Fruit fly (Drosophila melanogaster): ENCODE data around the gene gcm2.

The gcm2 gene

DNA sequence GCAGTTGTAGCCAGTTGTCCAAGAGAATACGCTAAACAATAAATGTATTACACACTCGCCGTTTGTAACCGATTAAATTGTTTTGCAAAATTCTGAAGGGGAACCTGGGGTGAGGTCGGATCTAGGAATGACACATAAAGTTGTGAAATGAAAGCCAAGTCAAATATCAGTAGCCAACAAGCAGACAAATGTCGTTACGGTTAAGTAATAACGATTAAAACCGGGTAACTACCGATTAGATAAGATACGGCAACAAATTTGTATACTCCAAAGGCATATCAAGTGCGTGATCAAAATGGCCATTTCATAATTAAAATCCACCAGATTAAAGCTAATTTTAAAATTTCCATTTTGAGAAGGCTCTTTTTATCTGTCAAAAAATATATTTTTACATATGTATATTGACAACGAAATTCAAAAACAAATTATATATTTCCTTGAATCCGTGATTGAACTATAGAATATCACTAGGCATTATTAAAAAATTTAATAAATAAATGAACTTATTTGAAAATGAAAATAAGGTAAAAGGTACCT, 7.7 kb downstream of the gcm2 start, which contains the start of gene GlcAT-S:
Gene GlcAT-S, plus strand, starts transcription at position 487 of the 537 bp plus-strand sequence.
- no peak for TF ChIP-seq CG17801 (GFP tag; optimal IDR thresholded peaks at IDR 0.05; ENCODE audit: partially characterized antibody)

DNA sequence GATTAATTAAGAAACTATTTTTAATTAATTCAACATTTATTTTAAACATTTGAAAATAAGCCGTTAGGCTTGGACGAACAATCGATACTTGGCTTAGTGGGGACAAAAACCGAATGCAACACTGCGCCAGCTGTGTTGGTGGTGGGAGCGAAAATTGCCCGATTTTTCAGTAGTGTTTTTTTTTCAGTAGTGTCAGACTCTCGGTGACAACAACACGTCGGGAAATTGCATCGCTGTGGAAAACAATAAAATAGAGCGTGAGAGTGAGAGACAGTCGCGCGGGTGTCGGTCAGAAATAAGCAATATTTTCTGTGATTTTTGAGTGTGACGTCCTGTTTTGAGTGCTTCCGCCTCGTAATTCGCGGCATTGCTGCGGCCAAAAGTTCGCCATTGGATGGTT, 8.3 kb downstream of the gcm2 start:
- peak; percentile 7 for TF ChIP-seq CG17801 (GFP tag; optimal IDR thresholded peaks at IDR 0.05; ENCODE audit: partially characterized antibody)

DNA sequence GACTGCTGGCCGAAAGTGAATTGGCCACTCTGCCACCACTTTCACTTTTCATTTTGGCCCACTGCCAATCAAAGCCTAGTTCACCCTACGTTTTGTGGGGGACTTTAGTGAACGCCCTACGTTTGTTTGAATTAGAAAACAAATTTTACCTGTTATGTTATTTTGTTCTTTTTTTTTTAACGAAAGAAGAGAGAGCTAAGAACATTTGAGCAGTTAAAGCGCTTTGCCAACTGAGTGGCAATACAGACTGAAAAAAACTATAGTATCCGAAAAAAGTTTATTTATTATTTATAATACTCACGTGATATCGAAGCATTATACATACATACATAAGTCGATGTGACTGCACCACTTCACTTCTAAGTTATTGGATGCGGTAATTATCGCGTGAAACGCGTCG, 9.5 kb downstream of the gcm2 start:
- peak; percentile 29 for TF ChIP-seq CG17801 (GFP tag; optimal IDR thresholded peaks at IDR 0.05; ENCODE audit: partially characterized antibody)

DNA sequence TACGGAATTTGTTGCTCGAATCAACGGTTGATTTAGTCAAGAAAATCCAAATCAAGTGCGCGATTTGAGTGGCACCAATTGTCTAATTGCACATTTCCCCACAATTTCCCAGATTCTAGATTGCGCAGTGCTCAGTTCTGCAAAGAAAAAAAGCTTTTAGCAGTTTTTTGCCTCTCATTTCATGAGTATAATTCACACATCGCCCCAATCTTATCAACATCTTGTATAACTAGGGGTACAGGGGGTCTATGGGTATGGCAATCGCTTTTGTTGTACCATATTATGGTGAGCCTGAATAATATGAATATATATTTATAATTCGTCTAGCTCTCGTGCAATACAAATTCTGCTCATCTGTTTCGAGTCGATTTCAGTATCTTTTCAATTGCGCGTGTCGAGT, 10.5 kb downstream of the gcm2 start:
- no peak for TF ChIP-seq CG17801 (GFP tag; optimal IDR thresholded peaks at IDR 0.05; ENCODE audit: partially characterized antibody)

DNA sequence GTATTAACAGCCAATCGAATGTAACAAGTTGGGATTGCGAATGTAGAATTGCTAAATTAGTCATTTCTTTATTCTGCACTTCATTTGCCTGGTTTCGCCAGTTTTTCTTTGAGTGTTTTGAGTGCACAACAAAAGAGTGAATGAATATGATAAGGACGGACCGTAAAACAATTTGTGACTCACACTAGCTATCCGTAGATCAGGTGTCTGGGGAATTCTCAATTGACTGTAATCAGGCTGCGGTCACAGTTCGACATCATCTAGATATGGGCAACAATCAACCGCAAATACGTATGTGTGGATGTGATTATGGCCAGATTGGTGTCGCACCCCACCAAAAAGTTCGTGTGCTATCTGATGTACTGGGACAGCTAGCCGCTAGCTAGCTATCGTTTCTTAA, 11.6 kb downstream of the gcm2 start:
- TF ChIP-seq CG17801 (GFP tag; optimal IDR thresholded peaks at IDR 0.05; ENCODE audit: partially characterized antibody): no peak

DNA sequence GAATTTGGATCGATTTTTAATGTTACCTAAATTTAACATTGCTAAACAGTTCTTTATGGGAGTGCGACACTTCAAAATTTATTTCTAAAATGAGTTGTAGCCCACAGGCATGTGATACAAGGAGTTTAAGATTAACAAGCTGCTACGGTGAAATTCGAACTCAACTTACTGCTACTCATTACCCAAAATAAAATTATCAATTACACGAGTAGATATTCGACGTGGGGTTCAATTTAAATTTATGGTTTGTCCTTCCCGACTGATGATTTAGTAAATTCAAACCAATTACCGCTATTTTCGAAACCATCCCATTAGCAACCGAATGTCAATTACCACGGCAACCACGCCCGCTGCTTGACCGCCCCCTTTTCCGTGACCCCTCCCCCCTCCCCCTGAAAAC, 16.8 kb downstream of the gcm2 start, which contains the start of gene CG31882:
Gene CG31882, minus strand, starts transcription at position 101 of the 400 bp plus-strand sequence.
- TF ChIP-seq CG17801 (GFP tag; optimal IDR thresholded peaks at IDR 0.05; ENCODE audit: partially characterized antibody): no peak

DNA sequence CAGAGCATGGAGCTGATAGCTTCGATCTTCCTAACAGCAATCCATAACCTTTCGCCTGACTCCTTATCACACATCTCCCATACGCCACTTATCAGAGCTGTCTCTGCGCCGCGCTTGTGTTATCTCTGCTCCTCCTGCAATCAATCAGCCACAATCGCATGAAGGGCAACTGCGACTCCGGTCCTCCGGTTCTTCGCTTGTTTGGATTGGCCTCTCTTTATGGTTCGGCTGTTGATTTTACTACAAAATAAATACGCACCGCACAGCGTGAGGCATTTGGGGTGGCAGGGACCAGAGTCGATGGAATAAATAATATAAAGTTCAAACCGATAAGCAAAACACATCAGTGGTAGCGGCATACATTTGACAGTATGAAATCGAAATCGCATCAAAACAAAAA, 24.7 kb downstream of the gcm2 start:
- no peak for TF ChIP-seq CG17801 (GFP tag; optimal IDR thresholded peaks at IDR 0.05; ENCODE audit: partially characterized antibody)

DNA sequence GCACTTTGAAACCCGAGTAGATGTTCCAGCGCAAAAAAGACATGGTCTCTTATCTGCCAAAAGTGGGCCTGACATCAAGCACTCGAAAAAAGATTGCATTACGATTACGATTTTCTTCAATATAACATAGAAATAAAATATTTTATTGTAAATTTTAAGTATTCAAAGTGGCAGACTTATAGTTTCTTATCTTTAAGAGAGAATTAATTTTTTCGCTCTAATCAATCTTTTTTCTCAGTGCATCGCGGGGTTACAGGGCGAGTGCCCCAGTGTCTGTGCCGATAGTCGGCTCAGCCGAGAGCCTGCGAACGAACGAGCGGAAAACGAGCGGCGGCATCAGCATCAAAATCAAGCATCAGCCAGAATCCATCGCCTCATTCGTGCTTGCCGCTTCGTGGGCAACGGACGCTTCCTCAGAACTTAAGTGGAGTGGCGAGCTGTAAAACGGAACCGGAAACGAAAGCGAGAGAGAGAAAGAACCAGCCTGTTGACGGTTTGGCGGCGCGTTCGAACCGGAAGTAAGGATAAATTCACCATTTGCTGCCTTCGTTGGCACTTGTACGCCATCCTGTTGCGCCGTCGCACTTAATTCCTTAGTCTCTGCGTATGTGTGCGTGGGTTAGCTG, 25.6 kb downstream of the gcm2 start, which contains the start of gene Apoltp:
Gene Apoltp, plus strand, starts transcription at position 369 of the 626 bp plus-strand sequence.
- TF ChIP-seq CG17801 (GFP tag; optimal IDR thresholded peaks at IDR 0.05; ENCODE audit: partially characterized antibody): no peak

DNA sequence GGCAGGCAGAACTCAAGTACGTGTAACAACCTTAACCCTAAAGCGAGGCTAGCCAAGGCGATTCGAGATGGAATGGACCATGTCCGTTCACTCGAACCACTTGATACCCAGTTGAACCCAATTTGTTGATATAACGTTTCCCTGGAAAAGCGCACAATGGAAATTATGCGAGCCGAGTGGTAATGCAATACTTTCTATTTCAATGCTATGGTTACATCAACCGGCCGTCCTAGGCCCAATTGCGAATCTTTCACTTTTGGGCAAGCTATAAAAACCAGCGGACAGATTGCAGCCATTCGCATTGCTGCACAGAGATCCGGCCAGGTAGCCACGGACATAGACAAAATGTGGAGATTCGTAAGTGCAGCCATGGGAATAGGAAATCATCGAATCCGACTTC, 47.9 kb downstream of the gcm2 start, which contains the start of gene CG33299:
Gene CG33299, plus strand, starts transcription at position 301 of the 400 bp plus-strand sequence.
- TF ChIP-seq CG17801 (GFP tag; optimal IDR thresholded peaks at IDR 0.05; ENCODE audit: partially characterized antibody): no peak

DNA sequence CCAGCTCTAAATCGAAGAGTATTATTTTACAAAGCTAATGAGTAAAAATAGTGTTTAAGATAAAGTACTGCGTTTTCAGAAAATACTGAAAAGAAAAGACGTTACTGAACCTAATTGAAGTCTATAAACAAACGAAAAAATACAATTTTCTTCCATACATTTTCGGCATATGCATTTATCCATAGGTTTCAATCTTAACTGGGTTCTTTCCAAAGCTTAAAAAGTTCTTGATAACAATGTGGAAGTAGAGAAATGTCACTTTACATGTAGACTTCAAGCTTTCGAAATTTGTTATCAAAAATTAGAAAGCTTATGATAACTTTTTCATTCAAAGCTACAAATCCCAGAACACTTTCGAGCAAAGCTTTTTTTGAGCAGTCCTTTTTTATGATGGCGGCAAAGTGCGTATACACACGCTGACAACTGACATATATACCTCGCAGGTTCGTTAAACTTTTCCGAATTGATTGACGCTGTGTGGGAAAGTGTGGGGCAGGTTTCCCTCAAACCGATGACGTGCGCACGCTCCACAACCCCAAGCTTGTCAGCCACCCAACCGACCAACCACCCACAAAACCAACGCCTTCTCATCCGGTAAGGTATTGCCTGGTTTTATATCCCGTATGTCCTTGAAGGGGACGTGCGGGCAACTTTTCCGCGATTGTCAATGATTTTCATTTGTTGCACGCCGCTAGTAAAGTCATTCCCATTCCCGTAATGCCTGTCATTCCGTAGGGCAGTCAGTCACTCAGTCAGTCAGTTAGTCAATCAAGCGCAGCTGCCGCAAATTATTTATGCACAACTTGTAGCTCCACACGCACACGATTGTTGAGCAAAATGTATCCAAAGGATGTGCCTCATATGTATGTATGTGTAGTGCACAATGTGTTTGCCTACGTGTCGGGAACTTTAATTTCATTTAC, 49.2 kb downstream of the gcm2 start:
- TF ChIP-seq CG17801 (GFP tag; optimal IDR thresholded peaks at IDR 0.05; ENCODE audit: partially characterized antibody): no peak

DNA sequence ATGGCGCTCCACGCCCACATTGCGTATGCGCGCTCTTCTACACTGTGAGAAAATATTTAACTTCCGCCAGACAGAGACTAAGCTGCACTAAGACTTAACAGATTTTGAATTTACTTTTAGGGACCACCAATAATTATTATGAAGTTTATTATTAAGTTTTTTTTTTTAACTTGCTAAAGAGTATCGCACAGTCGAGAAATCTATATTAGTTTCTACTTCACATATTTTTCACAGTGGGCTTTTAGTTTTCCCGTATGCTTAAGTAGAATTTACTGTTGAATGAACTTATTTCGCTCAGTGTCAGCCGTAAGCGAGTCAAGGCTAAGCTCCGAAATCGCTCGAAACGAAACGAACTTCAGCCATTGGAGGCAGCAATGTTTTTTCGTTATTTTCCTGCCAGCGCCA, 52.2 kb downstream of the gcm2 start:
- TF ChIP-seq CG17801 (GFP tag; optimal IDR thresholded peaks at IDR 0.05; ENCODE audit: partially characterized antibody): no peak
